Worm (Caenorhabditis elegans) whole organism, midembryonic: ENCODE measurements around the gene T09A5.5.

Experiments used
- T22C8.4 ChIP-seq: fragments of 200-800 bp; sonication (Bioruptor generic); IDR thresholded peaks from 2 replicates; pipeline ENCODE4 v1.3.6; 2022; ENCODE audit warnings: missing genetic modification characterization, missing compliant biosample characterization
- cog-1 ChIP-seq: sonication (generic microtip); optimal IDR thresholded peaks from 2 replicates; lab custom pipeline; 2016; ENCODE audit warnings: missing genetic modification characterization, missing compliant biosample characterization
- flt-1 ChIP-seq: fragments of 200-800 bp; sonication (Bioruptor generic); IDR thresholded peaks from 2 replicates; pipeline ENCODE4 v1.3.6; 2022; ENCODE audit warnings: missing genetic modification characterization, missing compliant biosample characterization
- klf-2 ChIP-seq: fragments of 200-800 bp; sonication (Bioruptor generic); conservative IDR thresholded peaks from 2 replicates; pipeline ENCODE4 v1.3.6; 2022; ENCODE audit warnings: missing genetic modification reagents, missing genetic modification characterization, missing compliant biosample characterization
- med-1 ChIP-seq: sonication (generic microtip); optimal IDR thresholded peaks from 2 replicates; lab custom pipeline; 2017; ENCODE audit warnings: missing genetic modification characterization, mild to moderate bottlenecking, missing compliant biosample characterization, antibody characterized with exemption, missing genetic modification reagents; ENCODE audit not compliant: insufficient read depth
- ref-1 ChIP-seq: fragments of 200-800 bp; sonication (Bioruptor generic); conservative IDR thresholded peaks from 2 replicates; pipeline ENCODE4 v1.3.6; 2022; ENCODE audit warnings: missing genetic modification reagents, missing genetic modification characterization, missing compliant biosample characterization
- tab-1 ChIP-seq: fragments of 200-800 bp; sonication (Bioruptor generic); IDR thresholded peaks from 2 replicates; pipeline ENCODE4 v1.3.6; 2022; ENCODE audit warnings: missing genetic modification characterization, missing compliant biosample characterization
- ztf-23 ChIP-seq: fragments of 200-800 bp; sonication (Bioruptor generic); IDR thresholded peaks from 2 replicates; pipeline ENCODE4 v1.3.6; 2022; ENCODE audit warnings: missing genetic modification reagents, missing genetic modification characterization, missing compliant biosample characterization
- ztf-29 ChIP-seq: fragments of 200-800 bp; sonication (Bioruptor generic); IDR thresholded peaks from 2 replicates; pipeline ENCODE4 v1.3.6; 2022; ENCODE audit warnings: missing genetic modification reagents, missing genetic modification characterization, missing compliant biosample characterization

T09A5.5 gene

ce11 chrII:7851480-7851879 is 2.1 kb downstream of the T09A5.5 start:
- TF ChIP-seq cog-1 (tag; lab: Kevin White, UChicago) (no peak), ref-1 (GFP tag; lab: Robert Waterston, UW) (no peak), ztf-23 (no peak), klf-2 (GFP tag; lab: Robert Waterston, UW) (no peak)

ce11 chrII:7850575-7850974 is 3.0 kb downstream of the T09A5.5 start:
- no peak for TF ChIP-seq med-1 (GFP tag; lab: Kevin White, UChicago)
- no peak for TF ChIP-seq ztf-23
- no peak for TF ChIP-seq tab-1
- no peak for TF ChIP-seq ref-1 (GFP tag; lab: Robert Waterston, UW)
- no peak for TF ChIP-seq flt-1 (GFP tag; lab: Robert Waterston, UW)

- TF ChIP-seq ref-1 (GFP tag; lab: Robert Waterston, UW) = no peak
Measured at ce11 chrII:7849697-7850096, 3.9 kb downstream of the T09A5.5 start, which contains the start of gene acr-7. Gene acr-7 (minus strand): TSS chrII:7849797.

- TF ChIP-seq ztf-23 (no peak), ztf-29 (GFP tag; lab: Robert Waterston, UW) (no peak), klf-2 (GFP tag; lab: Robert Waterston, UW) (no peak), flt-1 (GFP tag; lab: Robert Waterston, UW) (no peak), cog-1 (tag; lab: Kevin White, UChicago) (no peak), med-1 (GFP tag; lab: Kevin White, UChicago) (no peak), ref-1 (GFP tag; lab: Robert Waterston, UW) (no peak), tab-1 (no peak), T22C8.4 (GFP tag; lab: Robert Waterston, UW) (no peak)
Measured at ce11 chrII:7845571-7846236, 7.9 kb downstream of the T09A5.5 start, which contains the start of gene T09A5.4. Gene T09A5.4 (plus strand): TSS chrII:7846186.

- TF ChIP-seq klf-2 (GFP tag; lab: Robert Waterston, UW) = no peak
- no peak for TF ChIP-seq flt-1 (GFP tag; lab: Robert Waterston, UW)
Measured at ce11 chrII:7842053-7842452, 11.5 kb downstream of the T09A5.5 start, which contains the start of gene klp-3. Gene klp-3 (plus strand): TSS chrII:7842353.

- TF ChIP-seq tab-1 (no peak), ztf-29 (GFP tag; lab: Robert Waterston, UW) (no peak), cog-1 (tag; lab: Kevin White, UChicago) (no peak), ref-1 (GFP tag; lab: Robert Waterston, UW) (no peak), flt-1 (GFP tag; lab: Robert Waterston, UW) (no peak)
Measured at ce11 chrII:7839703-7840102, 13.9 kb downstream of the T09A5.5 start.

ce11 chrII:7838661-7839060 is 14.9 kb downstream of the T09A5.5 start:
- TF ChIP-seq med-1 (GFP tag; lab: Kevin White, UChicago) (no peak), ref-1 (GFP tag; lab: Robert Waterston, UW) (no peak), flt-1 (GFP tag; lab: Robert Waterston, UW) (no peak), klf-2 (GFP tag; lab: Robert Waterston, UW) (no peak), ztf-23 (no peak), ztf-29 (GFP tag; lab: Robert Waterston, UW) (no peak), T22C8.4 (GFP tag; lab: Robert Waterston, UW) (no peak), tab-1 (no peak), cog-1 (tag; lab: Kevin White, UChicago) (no peak)

ce11 chrII:7836613-7837226 is 16.9 kb downstream of the T09A5.5 start:
- TF ChIP-seq flt-1 (GFP tag; lab: Robert Waterston, UW) (no peak), med-1 (GFP tag; lab: Kevin White, UChicago) (no peak), tab-1 (no peak), ref-1 (GFP tag; lab: Robert Waterston, UW) (no peak), ztf-23 (no peak), ztf-29 (GFP tag; lab: Robert Waterston, UW) (no peak)

ce11 chrII:7835314-7835713 is 18.3 kb downstream of the T09A5.5 start, which contains the start of gene cex-2:
Gene cex-2 (minus strand): TSS chrII:7835414.
- TF ChIP-seq ztf-29 (GFP tag; lab: Robert Waterston, UW) = no peak
- no peak for TF ChIP-seq flt-1 (GFP tag; lab: Robert Waterston, UW)
- no peak for TF ChIP-seq ztf-23
- TF ChIP-seq ref-1 (GFP tag; lab: Robert Waterston, UW) = no peak
- no peak for TF ChIP-seq T22C8.4 (GFP tag; lab: Robert Waterston, UW)
- TF ChIP-seq tab-1 = no peak
- no peak for TF ChIP-seq med-1 (GFP tag; lab: Kevin White, UChicago)
- TF ChIP-seq klf-2 (GFP tag; lab: Robert Waterston, UW) = no peak
- no peak for TF ChIP-seq cog-1 (tag; lab: Kevin White, UChicago)

- TF ChIP-seq T22C8.4 (GFP tag; lab: Robert Waterston, UW) (no peak), ztf-23 (no peak), tab-1 (no peak), med-1 (GFP tag; lab: Kevin White, UChicago) (no peak), ref-1 (GFP tag; lab: Robert Waterston, UW) (no peak), klf-2 (GFP tag; lab: Robert Waterston, UW) (no peak), cog-1 (tag; lab: Kevin White, UChicago) (no peak), ztf-29 (GFP tag; lab: Robert Waterston, UW) (no peak), flt-1 (GFP tag; lab: Robert Waterston, UW) (no peak)
Measured at ce11 chrII:7832054-7832453, 21.5 kb downstream of the T09A5.5 start, which contains the start of gene T09A5.14. Gene T09A5.14 (plus strand): TSS chrII:7832354.
